Fruit fly (Drosophila melanogaster) whole organism, embryonic: ENCODE measurements around the gene Nubp1.

Experiments used
- CG16779 ChIP-seq: fragments of 200-800 bp; sonication (Bioruptor generic); IDR thresholded peaks from 2 replicates; pipeline ENCODE4 v1.3.6; 2022; ENCODE audit warnings: missing biosample characterization, missing genetic modification characterization
- CG33213 ChIP-seq: fragments of 200-800 bp; sonication (Bioruptor generic); optimal IDR thresholded peaks from 3 replicates; lab custom pipeline; 2016; ENCODE audit warnings: missing biosample characterization, missing genetic modification characterization
- CG7556 ChIP-seq: fragments of 200-800 bp; sonication (Bioruptor generic); optimal IDR thresholded peaks from 2 replicates; lab custom pipeline; 2017; ENCODE audit warnings: missing biosample characterization, mild to moderate bottlenecking, missing genetic modification characterization
- HmgD ChIP-seq: fragments of 200-800 bp; sonication (Bioruptor generic); optimal IDR thresholded peaks from 3 replicates; lab custom pipeline; 2016; ENCODE audit warnings: missing biosample characterization, missing genetic modification characterization
- Lpt ChIP-seq: fragments of >200 bp; optimal IDR thresholded peaks from 2 replicates; lab custom pipeline; 2018; ENCODE audit warnings: missing biosample characterization, missing genetic modification characterization
- danr ChIP-seq: fragments of 200-800 bp; sonication (Bioruptor generic); IDR thresholded peaks from 2 replicates; pipeline ENCODE4 v1.3.6; 2022; ENCODE audit warnings: missing biosample characterization, missing genetic modification characterization
- repo ChIP-seq: fragments of 200-800 bp; sonication (Bioruptor generic); optimal IDR thresholded peaks from 2 replicates; lab custom pipeline; 2016; ENCODE audit warnings: missing biosample characterization, missing genetic modification characterization
- sob ChIP-seq: fragments of 200-800 bp; sonication (Bioruptor generic); IDR thresholded peaks from 2 replicates; pipeline ENCODE4 v1.3.6; 2022; ENCODE audit warnings: missing biosample characterization, missing genetic modification characterization
- wek ChIP-seq: fragments of 200-800 bp; sonication (Bioruptor generic); optimal IDR thresholded peaks from 3 replicates; lab custom pipeline; 2018; ENCODE audit warnings: missing biosample characterization, mild to moderate bottlenecking, missing genetic modification characterization, moderate library complexity

dm6 chr2L:16718446-16719173 lies 13.7 kb upstream of the Nubp1 start:
- no peak for TF ChIP-seq CG33213 (GFP tag; lab: Kevin White, UChicago)
- TF ChIP-seq HmgD (GFP tag; lab: Kevin White, UChicago): no peak
- TF ChIP-seq Lpt (GFP tag; lab: Kevin White, UChicago): no peak
- no peak for TF ChIP-seq danr
- no peak for TF ChIP-seq sob (GFP tag; lab: Robert Waterston, UW)
- no peak for TF ChIP-seq CG7556 (GFP tag; lab: Kevin White, UChicago)
- no peak for TF ChIP-seq wek (GFP tag; lab: Kevin White, UChicago)
- TF ChIP-seq repo (GFP tag; lab: Kevin White, UChicago): no peak
- TF ChIP-seq CG16779 (GFP tag; lab: Robert Waterston, UW): no peak
